Worm (Caenorhabditis elegans): ENCODE measurements around the gene C46F4.3.

DNA sequence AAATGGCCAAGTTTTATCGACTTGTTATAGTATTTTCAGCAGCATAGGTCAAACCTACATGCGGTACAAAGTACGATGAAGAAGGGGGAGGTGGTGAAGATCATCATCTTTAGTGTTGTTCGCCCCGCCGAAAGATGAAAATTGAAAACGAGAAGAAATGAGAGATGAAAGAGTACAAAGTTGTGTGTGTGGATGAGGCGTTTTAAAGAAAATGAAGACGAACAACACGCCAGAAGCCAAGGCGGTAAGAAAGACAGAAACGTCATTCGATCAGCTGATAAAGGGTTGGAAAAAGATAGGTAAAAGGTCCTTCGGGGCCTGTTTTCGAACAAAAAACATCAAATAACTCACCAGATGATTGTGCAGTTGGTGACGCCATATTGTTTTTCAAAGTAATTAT is 8.3 kb downstream of the C46F4.3 start:
- TF ChIP-seq hlh-1 (tag; optimal IDR thresholded peaks at IDR 0.05) (no peak), elt-3 (tag; optimal IDR thresholded peaks at IDR 0.05) (no peak), ces-1 (GFP tag; optimal IDR thresholded peaks at IDR 0.05) (no peak), unc-62 (GFP tag; optimal IDR thresholded peaks at IDR 0.05) (no peak), nhr-28 (tag; optimal IDR thresholded peaks at IDR 0.05) (no peak), unc-39 (tag; optimal IDR thresholded peaks at IDR 0.05) (no peak), drap-1 (GFP tag; optimal IDR thresholded peaks at IDR 0.05) (no peak), lsy-2 (tag; optimal IDR thresholded peaks at IDR 0.05) (no peak), pha-4 (tag; optimal IDR thresholded peaks at IDR 0.05) (no peak), snpc-4 (tag; optimal IDR thresholded peaks at IDR 0.05) (no peak), ztf-11 (tag; optimal IDR thresholded peaks at IDR 0.05) (no peak), nhr-76 (tag; optimal IDR thresholded peaks at IDR 0.05) (no peak), ham-2 (GFP tag; optimal IDR thresholded peaks at IDR 0.05) (no peak)

Measured in whole organism, mixed stage, embryonic.